Worm (Caenorhabditis elegans) whole organism, young adult: ENCODE measurements around the gene Y44A6C.2.

Experiments used
- B0019.2 ChIP-seq: fragments of 200-800 bp; sonication (Bioruptor generic); conservative IDR thresholded peaks from 2 replicates; pipeline ENCODE4 v1.3.6; 2022; ENCODE audit warnings: missing genetic modification reagents, missing genetic modification characterization, missing compliant biosample characterization
- C06A6.2 ChIP-seq: fragments of 200-800 bp; sonication (Bioruptor generic); conservative IDR thresholded peaks from 2 replicates; pipeline ENCODE4 v1.3.6; 2022; ENCODE audit warnings: missing genetic modification characterization, missing compliant biosample characterization
- C17E4.6 ChIP-seq: fragments of 200-800 bp; sonication (Bioruptor generic); IDR thresholded peaks from 2 replicates; pipeline ENCODE4 v1.3.6; 2022; ENCODE audit warnings: missing genetic modification reagents, missing genetic modification characterization, missing compliant biosample characterization
- T07F8.4 ChIP-seq: sonication (generic microtip); optimal IDR thresholded peaks from 2 replicates; lab custom pipeline; 2016; ENCODE audit warnings: mild to moderate bottlenecking, missing genetic modification characterization, moderate library complexity, missing compliant biosample characterization
- T26A5.8 ChIP-seq: sonication (generic microtip); optimal IDR thresholded peaks from 2 replicates; lab custom pipeline; 2016; ENCODE audit warnings: missing genetic modification characterization, missing compliant biosample characterization
- Y79H2A.3 ChIP-seq: fragments of 200-800 bp; sonication (Bioruptor generic); conservative IDR thresholded peaks from 2 replicates; pipeline ENCODE4 v1.3.6; 2022; ENCODE audit warnings: missing genetic modification reagents, missing genetic modification characterization, missing compliant biosample characterization
- aptf-2 ChIP-seq: fragments of 200-800 bp; sonication (Bioruptor generic); conservative IDR thresholded peaks from 2 replicates; pipeline ENCODE4 v1.3.6; 2022; ENCODE audit warnings: missing genetic modification reagents, missing genetic modification characterization, missing compliant biosample characterization
- attf-5 ChIP-seq: fragments of 200-800 bp; sonication (Bioruptor generic); optimal IDR thresholded peaks from 2 replicates; lab custom pipeline; 2018; ENCODE audit warnings: mild to moderate bottlenecking, missing genetic modification characterization, missing compliant biosample characterization
- attf-6 ChIP-seq: fragments of 200-800 bp; sonication (Bioruptor generic); IDR thresholded peaks from 2 replicates; pipeline ENCODE4 v1.3.6; 2022; ENCODE audit warnings: missing genetic modification reagents, missing genetic modification characterization, missing compliant biosample characterization
- cebp-2 ChIP-seq: fragments of 200-800 bp; sonication (Bioruptor generic); IDR thresholded peaks from 2 replicates; pipeline ENCODE4 v1.3.6; 2022; ENCODE audit warnings: missing genetic modification characterization, missing compliant biosample characterization
- ceh-27 ChIP-seq: fragments of 200-800 bp; sonication (Bioruptor generic); optimal IDR thresholded peaks from 2 replicates; lab custom pipeline; 2018; ENCODE audit warnings: mild to moderate bottlenecking, missing genetic modification characterization, moderate library complexity, missing compliant biosample characterization
- ceh-40 ChIP-seq: fragments of 200-800 bp; sonication (Bioruptor generic); IDR thresholded peaks from 2 replicates; pipeline ENCODE4 v1.3.6; 2022; ENCODE audit warnings: missing genetic modification characterization, missing compliant biosample characterization
- ceh-79 ChIP-seq: sonication (generic microtip); optimal IDR thresholded peaks from 2 replicates; lab custom pipeline; 2017; ENCODE audit warnings: mild to moderate bottlenecking, missing genetic modification characterization, missing compliant biosample characterization
- ceh-91 ChIP-seq: fragments of 200-800 bp; sonication (Bioruptor generic); IDR thresholded peaks from 2 replicates; pipeline ENCODE4 v1.3.6; 2022; ENCODE audit warnings: missing genetic modification reagents, missing genetic modification characterization, missing compliant biosample characterization
- chd-7 ChIP-seq: sonication (generic microtip); optimal IDR thresholded peaks from 2 replicates; lab custom pipeline; 2016; ENCODE audit warnings: mild to moderate bottlenecking, missing genetic modification characterization, moderate library complexity, missing compliant biosample characterization
- dpff-1 ChIP-seq: sonication (generic microtip); optimal IDR thresholded peaks from 2 replicates; lab custom pipeline; 2017; ENCODE audit warnings: mild to moderate bottlenecking, missing genetic modification characterization, missing compliant biosample characterization
- efl-1 ChIP-seq: fragments of 150-350 bp; optimal IDR thresholded peaks from 2 replicates; lab custom pipeline; 2014; ENCODE audit warnings: missing biosample characterization, missing genetic modification reagents, missing genetic modification characterization
- ekl-4 ChIP-seq: fragments of 200-800 bp; sonication (Bioruptor generic); IDR thresholded peaks from 2 replicates; pipeline ENCODE4 v1.3.6; 2022; ENCODE audit warnings: missing genetic modification reagents, missing genetic modification characterization, missing compliant biosample characterization
- fkh-3 ChIP-seq: sonication (generic microtip); optimal IDR thresholded peaks from 2 replicates; lab custom pipeline; 2016; ENCODE audit warnings: mild to moderate bottlenecking, missing genetic modification characterization, missing compliant biosample characterization
- hlh-12 ChIP-seq: sonication (generic microtip); optimal IDR thresholded peaks from 2 replicates; lab custom pipeline; 2016; ENCODE audit warnings: missing genetic modification characterization, missing compliant biosample characterization
- hlh-26 ChIP-seq: fragments of 200-800 bp; sonication (Bioruptor generic); conservative IDR thresholded peaks from 2 replicates; pipeline ENCODE4 v1.3.6; 2022; ENCODE audit warnings: missing genetic modification reagents, missing genetic modification characterization, missing compliant biosample characterization
- hsf-1 ChIP-seq: fragments of 200-800 bp; sonication (Bioruptor generic); IDR thresholded peaks from 2 replicates; pipeline ENCODE4 v1.3.6; 2022; ENCODE audit warnings: missing genetic modification reagents, missing genetic modification characterization, missing compliant biosample characterization
- let-526 ChIP-seq: fragments of 200-800 bp; sonication (Bioruptor generic); IDR thresholded peaks from 2 replicates; pipeline ENCODE4 v1.3.6; 2022; ENCODE audit warnings: missing genetic modification reagents, missing genetic modification characterization, missing compliant biosample characterization
- lin-54 ChIP-seq: fragments of 200-800 bp; sonication (Bioruptor generic); optimal IDR thresholded peaks from 2 replicates; lab custom pipeline; 2018; ENCODE audit warnings: mild to moderate bottlenecking, missing genetic modification characterization, missing compliant biosample characterization
- madf-6 ChIP-seq: fragments of 200-800 bp; sonication (Bioruptor generic); IDR thresholded peaks from 2 replicates; pipeline ENCODE4 v1.3.6; 2022; ENCODE audit warnings: missing genetic modification reagents, missing genetic modification characterization, missing compliant biosample characterization
- mcd-1 ChIP-seq: fragments of 200-800 bp; sonication (Bioruptor generic); IDR thresholded peaks from 2 replicates; pipeline ENCODE4 v1.3.6; 2022; ENCODE audit warnings: missing genetic modification reagents, missing genetic modification characterization, missing compliant biosample characterization
- mxl-1 ChIP-seq: sonication (generic microtip); optimal IDR thresholded peaks from 2 replicates; lab custom pipeline; 2016; ENCODE audit warnings: missing genetic modification characterization, missing compliant biosample characterization
- nfya-1 ChIP-seq: sonication (generic microtip); optimal IDR thresholded peaks from 2 replicates; lab custom pipeline; 2017; ENCODE audit warnings: antibody characterized with exemption, missing compliant biosample characterization, missing genetic modification characterization, borderline replicate concordance; ENCODE audit not compliant: insufficient read depth
- nfya-2 ChIP-seq: fragments of 200-800 bp; sonication (Bioruptor generic); IDR thresholded peaks from 2 replicates; pipeline ENCODE4 v1.3.6; 2022; ENCODE audit warnings: missing genetic modification reagents, missing genetic modification characterization, missing compliant biosample characterization
- pha-4 ChIP-seq: fragments of 150-350 bp; sonication (generic microtip); optimal IDR thresholded peaks from 2 replicates; lab custom pipeline; 2014; ENCODE audit warnings: missing biosample characterization, missing genetic modification reagents, missing genetic modification characterization
- rpc-1 ChIP-seq, 2 experiments: fragments of 150-350 bp in 1 of 2; sonication (generic microtip) in 1 of 2; optimal IDR thresholded peaks; 2 replicates each; lab custom pipeline; 2014 to 2018; ENCODE audit warnings: missing biosample characterization in 1 of 2, missing genetic modification characterization in 1 of 2, missing genetic modification reagents in 1 of 2, missing genotype in 1 of 2
- sdz-38 ChIP-seq: sonication (generic microtip); optimal IDR thresholded peaks from 2 replicates; lab custom pipeline; 2016; ENCODE audit warnings: missing genotype, missing genetic modification characterization, missing compliant biosample characterization
- snpc-1.1 ChIP-seq: sonication (generic microtip); optimal IDR thresholded peaks from 2 replicates; lab custom pipeline; 2017; ENCODE audit warnings: missing genetic modification characterization, mild to moderate bottlenecking, missing compliant biosample characterization, antibody characterized with exemption, moderate library complexity, missing genotype, missing genetic modification reagents; ENCODE audit not compliant: insufficient read depth
- snpc-1.3 ChIP-seq: sonication (generic microtip); optimal IDR thresholded peaks from 2 replicates; lab custom pipeline; 2017; ENCODE audit warnings: missing genetic modification characterization, mild to moderate bottlenecking, missing compliant biosample characterization, antibody characterized with exemption, moderate library complexity, missing genotype, missing genetic modification reagents; ENCODE audit not compliant: insufficient read depth
- snpc-4 ChIP-seq, 5 experiments: fragments of 150-350 bp in 1 of 5; sonication (generic microtip) in 4 of 5; optimal IDR thresholded peaks; 2 replicates each; lab custom pipeline; 2014 to 2018; ENCODE audit warnings: missing genetic modification characterization in 5 of 5, missing biosample characterization in 3 of 5, antibody characterized with exemption in 2 of 5, mild to moderate bottlenecking in 2 of 5, missing compliant biosample characterization in 2 of 5, missing genotype in 2 of 5, moderate library complexity in 2 of 5, missing genetic modification reagents in 1 of 5
- tbx-9 ChIP-seq: sonication (generic microtip); optimal IDR thresholded peaks from 2 replicates; lab custom pipeline; 2016; ENCODE audit warnings: borderline replicate concordance, missing genetic modification characterization, inconsistent platforms, missing compliant biosample characterization
- unc-130 ChIP-seq: sonication (generic microtip); optimal IDR thresholded peaks from 2 replicates; lab custom pipeline; 2016; ENCODE audit warnings: missing genetic modification reagents, missing genetic modification characterization, missing compliant biosample characterization
- ztf-18 ChIP-seq: sonication (generic microtip); optimal IDR thresholded peaks from 2 replicates; lab custom pipeline; 2016; ENCODE audit warnings: missing genotype, mild to moderate bottlenecking, missing genetic modification characterization, missing compliant biosample characterization
- ztf-22 ChIP-seq: fragments of 200-800 bp; sonication (Bioruptor generic); optimal IDR thresholded peaks from 2 replicates; lab custom pipeline; 2018; ENCODE audit warnings: mild to moderate bottlenecking, missing genetic modification characterization, moderate library complexity, missing compliant biosample characterization
- ztf-25 ChIP-seq: fragments of 200-800 bp; sonication (Bioruptor generic); IDR thresholded peaks from 2 replicates; pipeline ENCODE4 v1.3.6; 2022; ENCODE audit warnings: missing genetic modification reagents, missing genetic modification characterization, missing compliant biosample characterization

The Y44A6C.2 gene

DNA sequence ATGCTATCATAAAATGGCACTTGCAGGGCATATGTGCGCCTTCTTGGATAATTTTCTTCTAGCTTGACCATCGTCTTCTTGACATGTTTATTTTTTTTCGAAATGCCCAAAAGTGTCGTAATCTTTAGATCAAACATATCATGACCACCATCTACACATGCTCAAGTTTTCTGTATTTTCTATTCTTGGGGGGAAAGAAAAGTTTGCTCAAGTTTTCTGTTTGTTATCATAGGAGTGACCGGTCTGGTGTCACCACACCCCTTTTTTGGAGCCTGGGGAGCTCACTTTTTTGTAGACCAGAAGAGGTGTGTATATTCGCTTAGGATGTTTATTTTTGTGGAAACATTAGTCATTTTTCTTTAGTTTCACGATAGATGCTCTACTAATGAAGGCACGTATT lies 36.7 kb upstream of the Y44A6C.2 start, which contains the start of gene klf-2:
TSS of gene klf-2 (plus strand) at position 301 of the 400 bp plus-strand sequence.
- no peak for TF ChIP-seq hlh-12 (tag; lab: Kevin White, UChicago)
- TF ChIP-seq C17E4.6 (GFP tag; lab: Robert Waterston, UW) = no peak
- no peak for TF ChIP-seq ceh-79 (tag; lab: Kevin White, UChicago)
- no peak for TF ChIP-seq ekl-4 (GFP tag; lab: Robert Waterston, UW)
- no peak for TF ChIP-seq T26A5.8 (tag; lab: Kevin White, UChicago)
- TF ChIP-seq nfya-1 (tag; lab: Kevin White, UChicago) = no peak
- TF ChIP-seq tbx-9 (tag; lab: Kevin White, UChicago) = no peak
- TF ChIP-seq ztf-22 (GFP tag; lab: Kevin White, UChicago) = no peak
- TF ChIP-seq snpc-1.1 (tag; lab: Kevin White, UChicago) = no peak
- no peak for TF ChIP-seq ztf-18 (tag; lab: Kevin White, UChicago)
- no peak for TF ChIP-seq cebp-2
- no peak for TF ChIP-seq mxl-1 (tag; lab: Kevin White, UChicago)

DNA sequence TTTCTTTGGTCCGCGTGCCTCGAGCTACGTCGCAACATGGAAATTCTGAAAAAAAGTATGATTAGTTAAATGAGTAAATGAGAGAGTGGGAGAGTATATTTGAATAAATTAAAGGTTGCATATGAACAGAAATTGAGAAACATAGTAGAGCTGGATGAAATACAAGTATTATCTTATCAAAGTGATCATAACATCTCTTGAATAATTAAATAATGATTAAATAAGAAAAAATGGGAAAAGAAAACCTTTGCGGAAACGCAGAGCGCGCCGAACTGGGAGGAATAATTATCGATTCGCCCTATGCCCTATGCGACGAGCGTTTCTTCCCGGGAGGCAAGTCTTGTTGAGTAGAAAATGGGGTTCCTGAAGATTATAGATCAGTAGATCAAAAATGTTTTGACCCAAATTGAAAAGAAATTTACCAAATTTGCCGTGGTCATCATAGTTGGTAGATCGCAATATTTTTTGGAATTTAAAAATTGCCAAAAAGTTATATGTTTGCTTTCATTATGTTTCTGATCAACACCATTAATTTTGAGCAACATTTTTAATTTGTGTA lies 32.5 kb upstream of the Y44A6C.2 start, which contains the start of gene F53F8.3:
TSS of gene F53F8.3 (minus strand) at position 51 of the 559 bp plus-strand sequence.
- TF ChIP-seq efl-1 (peak; percentile 56), chd-7 (no peak), madf-6 (GFP tag; lab: Robert Waterston, UW) (peak; percentile 58), aptf-2 (GFP tag; lab: Robert Waterston, UW) (peak; percentile 95)

DNA sequence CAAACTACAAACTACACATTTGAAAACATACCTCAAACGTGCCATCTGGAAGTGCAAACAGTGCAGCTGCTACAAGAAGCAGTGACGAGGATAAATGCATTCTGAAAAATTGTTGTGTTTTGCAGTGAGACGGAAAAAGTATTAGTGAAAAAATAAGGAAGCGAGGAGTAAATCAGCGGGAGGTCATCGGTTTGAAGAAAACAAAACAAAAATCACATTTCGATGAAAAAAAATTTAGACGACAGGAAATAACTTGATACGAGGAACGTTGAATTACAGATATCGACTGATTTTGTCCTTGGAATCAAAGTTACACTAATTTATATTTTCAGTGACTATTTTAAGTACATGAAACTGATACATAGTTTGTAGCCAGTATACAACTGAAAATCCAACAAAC lies 30.4 kb upstream of the Y44A6C.2 start, which contains the start of gene F53F8.4:
TSS of gene F53F8.4 (minus strand) at position 101 of the 400 bp plus-strand sequence.
- TF ChIP-seq snpc-4 (GFP tag; optimal IDR thresholded peaks at IDR 0.05; lab: Kevin White, UChicago) (no peak), snpc-4 (tag; optimal IDR thresholded peaks at IDR 0.05; lab: Kevin White, UChicago) (no peak), T07F8.4 (no peak), pha-4 (tag; lab: Kevin White, UChicago) (no peak), rpc-1 (optimal IDR thresholded peaks at IDR 0.05; lab: Kevin White, UChicago) (no peak), rpc-1 (tag; optimal IDR thresholded peaks at IDR 0.05; lab: Kevin White, UChicago) (no peak), fkh-3 (tag; lab: Kevin White, UChicago) (no peak), attf-6 (GFP tag; lab: Robert Waterston, UW) (no peak), ceh-40 (GFP tag; lab: Robert Waterston, UW) (no peak), ceh-27 (no peak)

DNA sequence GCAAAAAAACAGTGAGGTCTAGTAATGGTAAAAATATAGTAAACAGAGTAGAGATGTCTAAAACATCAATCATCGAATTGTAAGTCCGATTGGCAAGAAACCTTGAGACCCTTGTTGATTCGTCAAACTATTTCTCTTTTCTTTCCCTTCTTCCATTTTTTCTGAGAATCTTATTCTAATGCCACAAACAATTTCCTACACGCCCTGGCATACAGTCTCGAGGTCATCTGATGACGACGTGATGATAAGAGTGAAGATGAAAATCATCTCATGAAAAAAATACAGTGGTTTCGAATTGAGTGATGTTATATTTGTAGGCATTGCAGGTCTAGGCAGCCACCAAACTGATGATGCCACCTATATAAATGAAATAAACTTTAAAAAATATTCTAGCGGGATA lies 29.1 kb upstream of the Y44A6C.2 start:
- TF ChIP-seq C06A6.2 (GFP tag; lab: Robert Waterston, UW) (no peak), B0019.2 (no peak), sdz-38 (tag; lab: Kevin White, UChicago) (no peak), snpc-1.3 (tag; lab: Kevin White, UChicago) (no peak), mcd-1 (no peak), hsf-1 (no peak), nfya-2 (GFP tag; lab: Robert Waterston, UW) (no peak), let-526 (GFP tag; lab: Robert Waterston, UW) (no peak), ceh-91 (GFP tag; lab: Robert Waterston, UW) (no peak), ceh-40 (GFP tag; lab: Robert Waterston, UW) (no peak), dpff-1 (tag; lab: Kevin White, UChicago) (no peak), attf-5 (GFP tag; lab: Kevin White, UChicago) (no peak), ztf-25 (GFP tag; lab: Robert Waterston, UW) (no peak), hlh-26 (no peak), lin-54 (GFP tag; lab: Kevin White, UChicago) (no peak), unc-130 (GFP tag; lab: Kevin White, UChicago) (no peak), Y79H2A.3 (GFP tag; lab: Robert Waterston, UW) (no peak)
- TF ChIP-seq, all 124 proteins: peak for 0
